Fruit fly (Drosophila melanogaster) whole organism, embryonic: Measurements from ENCODE around the gene CG31445.
A peak's percentile ranks its signal among the peaks of the same experiment; 100 is the strongest.

Experiments used
- CG10366 ChIP-seq: fragments of 200-800 bp; sonication (Bioruptor generic); IDR thresholded peaks from 2 replicates; pipeline ENCODE4 v1.3.6; 2022; ENCODE audit warnings: missing biosample characterization, missing genetic modification characterization
- CG1603 ChIP-seq: fragments of 200-800 bp; sonication (Bioruptor generic); optimal IDR thresholded peaks from 2 replicates; lab custom pipeline; 2019; ENCODE audit warnings: missing biosample characterization, mild to moderate bottlenecking, missing genetic modification characterization, moderate library complexity
- CG17359 ChIP-seq: fragments of 200-800 bp; sonication (Bioruptor generic); optimal IDR thresholded peaks from 3 replicates; lab custom pipeline; 2018; ENCODE audit warnings: missing biosample characterization, mild to moderate bottlenecking, missing genetic modification characterization, moderate library complexity
- CG18262 ChIP-seq: fragments of 200-800 bp; optimal IDR thresholded peaks from 3 replicates; lab custom pipeline; 2019; ENCODE audit warnings: missing biosample characterization, mild to moderate bottlenecking, missing genetic modification characterization, moderate library complexity
- CG31388 ChIP-seq: fragments of 200-800 bp; sonication (Bioruptor generic); optimal IDR thresholded peaks from 2 replicates; lab custom pipeline; 2016; ENCODE audit warnings: missing biosample characterization, missing genetic modification characterization
- CG3847 ChIP-seq: fragments of 200-800 bp; sonication (Bioruptor generic); IDR thresholded peaks from 2 replicates; pipeline ENCODE4 v1.3.6; 2022; ENCODE audit warnings: missing biosample characterization, missing genetic modification characterization
- CG7357 ChIP-seq: fragments of 200-800 bp; sonication (Bioruptor generic); IDR thresholded peaks from 3 replicates; pipeline ENCODE4 v1.3.6; 2022; ENCODE audit warnings: missing biosample characterization, missing genetic modification characterization
- Jarid2 ChIP-seq: fragments of 200-800 bp; sonication (Bioruptor generic); optimal IDR thresholded peaks from 3 replicates; lab custom pipeline; 2017; ENCODE audit warnings: mild to moderate bottlenecking, missing biosample characterization, missing genetic modification reagents, missing genetic modification characterization
- Med ChIP-seq: fragments of 200-800 bp; sonication (Bioruptor generic); peaks from one replicate; lab custom pipeline; 2016; ENCODE audit warnings: missing biosample characterization, missing genetic modification characterization, mild to moderate bottlenecking, inconsistent platforms, moderate library complexity
- Pdp1 ChIP-seq, 2 experiments: fragments of 200-800 bp; sonication (Bioruptor generic); optimal IDR thresholded peaks; 3 replicates each; lab custom pipeline; 2016; ENCODE audit warnings: missing biosample characterization in 2 of 2, missing genetic modification characterization in 2 of 2, mild to moderate bottlenecking in 1 of 2, moderate library complexity in 1 of 2
- ci ChIP-seq: fragments of 200-800 bp; sonication (Bioruptor generic); IDR thresholded peaks from 3 replicates; pipeline ENCODE4 v1.3.6; 2022; ENCODE audit warnings: missing biosample characterization, missing genetic modification characterization
- dmrt99B ChIP-seq: fragments of 200-800 bp; sonication (Bioruptor generic); optimal IDR thresholded peaks from 2 replicates; lab custom pipeline; 2018; ENCODE audit warnings: missing biosample characterization, mild to moderate bottlenecking, missing genetic modification characterization, moderate library complexity
- gce ChIP-seq: fragments of 200-800 bp; sonication (Bioruptor generic); IDR thresholded peaks from 3 replicates; pipeline ENCODE4 v1.3.6; 2022; ENCODE audit warnings: missing biosample characterization, missing genetic modification characterization
- mld ChIP-seq: fragments of 200-800 bp; sonication (Bioruptor generic); IDR thresholded peaks from 3 replicates; pipeline ENCODE4 v1.3.6; 2022; ENCODE audit warnings: missing biosample characterization, missing genetic modification characterization; ENCODE audit not compliant: partially characterized antibody
- onecut ChIP-seq: fragments of 200-800 bp; sonication (Bioruptor generic); IDR thresholded peaks from 2 replicates; pipeline ENCODE4 v1.3.6; 2022; ENCODE audit warnings: missing biosample characterization, missing genetic modification characterization
- sens ChIP-seq: fragments of 200-800 bp; sonication (Bioruptor generic); peaks from one replicate; lab custom pipeline; 2016; ENCODE audit warnings: missing biosample characterization, missing genetic modification characterization
- slbo ChIP-seq: fragments of 200-800 bp; sonication (Bioruptor generic); IDR thresholded peaks from 2 replicates; pipeline ENCODE4 v1.3.6; 2022; ENCODE audit warnings: missing biosample characterization, missing genetic modification characterization
- ttk ChIP-seq: fragments of 200-800 bp; sonication (Bioruptor generic); IDR thresholded peaks from 2 replicates; pipeline ENCODE4 v2.1.2; 2022; ENCODE audit warnings: missing biosample characterization, missing genetic modification characterization

The CG31445 gene

dm6 chr3R:29190984-29191383, 53.6 kb downstream of the CG31445 start:
- TF ChIP-seq slbo (GFP tag; lab: Robert Waterston, UW) (0 out of 2 replicates have a peak, but pooled peaks have one; percentile 31), sens (GFP tag; lab: Kevin White, UChicago) (peak; percentile 68), mld (GFP tag; lab: Robert Waterston, UW) (no peak), dmrt99B (tag; lab: Kevin White, UChicago) (peak; percentile 6), CG10366 (GFP tag; lab: Robert Waterston, UW) (no peak), onecut (no peak), gce (GFP tag; lab: Robert Waterston, UW) (no peak), CG1603 (peak; percentile 6), Med (GFP tag; lab: Kevin White, UChicago) (peak; percentile 68), ci (no peak), Jarid2 (GFP tag; lab: Kevin White, UChicago) (no peak), CG3847 (GFP tag; lab: Robert Waterston, UW) (no peak), Pdp1 (GFP tag; optimal IDR thresholded peaks at IDR 0.05; lab: Kevin White, UChicago) (no peak), CG18262 (tag; lab: Kevin White, UChicago) (no peak), CG7357 (GFP tag; lab: Robert Waterston, UW) (no peak), ttk (GFP tag; lab: Robert Waterston, UW) (0 out of 2 replicates have a peak, but pooled peaks have one; percentile 7), CG31388 (GFP tag; lab: Kevin White, UChicago) (no peak), CG17359 (no peak)
